Fruit fly (Drosophila melanogaster) whole organism: ENCODE measurements around the gene CG11109.

Experiments used
- CG8478 ChIP-seq: fragments of >200 bp; optimal IDR thresholded peaks from 2 replicates; lab custom pipeline; 2018; ENCODE audit warnings: inconsistent platforms
- Dll ChIP-seq: fragments of >200 bp; optimal IDR thresholded peaks from 2 replicates; lab custom pipeline; 2017
- EcR ChIP-seq, 2 experiments: fragments of >200 bp; optimal IDR thresholded peaks; 2 replicates each; lab custom pipeline; 2017; ENCODE audit warnings: missing biosample characterization in 2 of 2, missing genetic modification characterization in 2 of 2, missing genetic modification reagents in 2 of 2
- pan ChIP-seq: fragments of >200 bp; optimal IDR thresholded peaks from 2 replicates; lab custom pipeline; 2017
- psq ChIP-seq: fragments of >200 bp; optimal IDR thresholded peaks from 2 replicates; lab custom pipeline; 2017

DNA sequence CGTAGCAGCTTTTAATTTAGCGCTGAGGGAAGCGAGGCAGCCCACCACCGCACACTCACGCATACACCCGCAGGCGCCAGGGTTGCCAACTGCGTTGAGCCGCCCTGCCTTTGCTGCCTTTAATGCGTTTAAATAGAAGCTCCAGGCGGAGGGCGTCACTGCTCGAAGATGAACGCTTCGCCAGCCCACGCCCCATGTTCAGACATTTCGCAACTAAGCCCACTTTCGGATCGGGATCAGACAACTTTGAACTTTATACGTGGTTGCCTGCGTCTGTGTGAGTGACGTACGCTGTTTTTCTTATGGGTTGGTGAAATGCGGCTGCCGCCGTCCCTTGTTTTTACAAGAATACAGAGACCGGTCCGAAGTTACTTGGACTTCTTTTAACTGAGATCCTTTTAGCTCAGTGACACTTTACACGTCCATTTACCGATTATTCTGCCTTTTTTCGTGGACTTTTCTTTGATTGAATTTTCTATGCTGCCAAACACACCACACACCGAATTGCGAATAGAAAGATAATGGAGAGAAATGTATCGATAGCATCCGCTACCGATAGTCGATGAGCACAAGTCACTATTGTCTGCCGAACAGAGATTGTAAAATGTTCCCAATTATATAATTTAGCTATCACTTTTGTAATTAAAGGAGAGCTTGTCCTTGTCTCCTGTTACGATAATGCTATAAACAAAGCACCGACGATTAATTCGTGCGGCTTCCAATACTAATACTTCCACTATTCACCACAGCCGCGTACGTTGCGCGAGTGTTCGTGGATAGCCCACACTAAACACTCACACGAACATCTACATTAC, 763 bp upstream of the CG11109 start:
- TF ChIP-seq pan: peak; percentile 54
- TF ChIP-seq psq (lab: Kevin White, UChicago): no peak
- TF ChIP-seq CG8478: no peak
- no peak for TF ChIP-seq Dll (lab: Kevin White, UChicago)
- no peak for TF ChIP-seq EcR (GFP tag; optimal IDR thresholded peaks at IDR 0.05; lab: Kevin White, UChicago)
